Worm (Caenorhabditis elegans): ENCODE data around the gene K12D12.5.

The K12D12.5 gene

DNA sequence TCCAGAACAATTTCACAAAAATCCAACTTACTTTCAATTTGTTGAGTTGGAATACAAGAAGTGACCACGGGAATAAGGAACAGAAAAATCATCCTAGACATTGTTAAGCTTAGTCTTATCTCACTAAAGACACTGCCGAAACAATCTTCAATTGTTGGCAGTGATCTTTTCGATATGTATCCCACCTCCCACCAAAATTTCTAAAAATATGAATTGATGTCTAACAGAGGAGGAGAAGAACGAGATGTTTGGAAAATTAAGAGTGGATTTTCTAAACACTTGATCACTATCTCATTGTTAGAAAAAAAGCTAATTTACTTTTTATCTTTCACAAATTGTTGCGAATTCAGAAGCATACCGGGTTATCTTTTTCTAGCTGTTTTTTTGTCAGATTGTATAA lies 28.4 kb upstream of the K12D12.5 start, which contains the start of gene clec-144:
TSS of gene clec-144 (minus strand) at position 101 of the 400 bp plus-strand sequence.
- TF ChIP-seq nhr-21 (tag; optimal IDR thresholded peaks at IDR 0.05), result no peak
- TF ChIP-seq ceh-16 (tag; optimal IDR thresholded peaks at IDR 0.05), result no peak
- TF ChIP-seq R02D3.7 (tag; optimal IDR thresholded peaks at IDR 0.05), result no peak
- TF ChIP-seq ztf-1 (GFP tag; conservative IDR thresholded peaks at IDR 0.05), result no peak
- no peak for TF ChIP-seq crh-2 (tag; optimal IDR thresholded peaks at IDR 0.05)
- TF ChIP-seq unc-62 (GFP tag; optimal IDR thresholded peaks at IDR 0.05), result no peak

DNA sequence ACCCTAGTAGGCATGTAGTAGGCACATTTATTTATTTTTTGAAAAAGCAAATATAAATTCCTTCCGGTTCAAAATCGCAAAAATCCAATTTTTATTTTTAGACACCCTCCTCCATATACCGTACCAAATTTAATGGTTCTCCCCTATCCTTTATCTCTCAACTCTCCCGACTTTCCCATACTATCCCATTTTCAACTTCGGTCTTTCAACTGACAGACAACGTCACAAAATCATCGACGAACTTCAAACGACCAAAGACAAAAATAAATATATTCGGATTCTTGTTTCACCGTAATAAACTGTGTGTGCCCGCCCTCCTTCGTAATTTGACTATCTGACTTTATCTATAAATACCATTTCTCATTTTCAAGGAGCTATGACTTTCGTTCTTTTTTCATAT lies 25.6 kb upstream of the K12D12.5 start, which contains the start of gene T27D12.6:
TSS of gene T27D12.6 (plus strand) at position 301 of the 400 bp plus-strand sequence.
- TF ChIP-seq elt-1 (tag; optimal IDR thresholded peaks at IDR 0.05) (no peak), mab-5 (tag; optimal IDR thresholded peaks at IDR 0.05) (no peak), ama-1 (optimal IDR thresholded peaks at IDR 0.05) (no peak), ztf-4 (tag; optimal IDR thresholded peaks at IDR 0.05) (no peak), nhr-6 (tag; optimal IDR thresholded peaks at IDR 0.05) (no peak), snpc-4 (tag; optimal IDR thresholded peaks at IDR 0.05) (no peak), nhr-129 (tag; optimal IDR thresholded peaks at IDR 0.05) (no peak), sem-4 (tag; optimal IDR thresholded peaks at IDR 0.05) (no peak), nhr-23 (tag; optimal IDR thresholded peaks at IDR 0.05) (no peak), lsy-2 (tag; optimal IDR thresholded peaks at IDR 0.05) (no peak), nhr-77 (tag; optimal IDR thresholded peaks at IDR 0.05) (no peak), sma-3 (GFP tag; optimal IDR thresholded peaks at IDR 0.05) (no peak), nhr-10 (tag; optimal IDR thresholded peaks at IDR 0.05) (no peak), ztf-1 (GFP tag; conservative IDR thresholded peaks at IDR 0.05) (no peak)

DNA sequence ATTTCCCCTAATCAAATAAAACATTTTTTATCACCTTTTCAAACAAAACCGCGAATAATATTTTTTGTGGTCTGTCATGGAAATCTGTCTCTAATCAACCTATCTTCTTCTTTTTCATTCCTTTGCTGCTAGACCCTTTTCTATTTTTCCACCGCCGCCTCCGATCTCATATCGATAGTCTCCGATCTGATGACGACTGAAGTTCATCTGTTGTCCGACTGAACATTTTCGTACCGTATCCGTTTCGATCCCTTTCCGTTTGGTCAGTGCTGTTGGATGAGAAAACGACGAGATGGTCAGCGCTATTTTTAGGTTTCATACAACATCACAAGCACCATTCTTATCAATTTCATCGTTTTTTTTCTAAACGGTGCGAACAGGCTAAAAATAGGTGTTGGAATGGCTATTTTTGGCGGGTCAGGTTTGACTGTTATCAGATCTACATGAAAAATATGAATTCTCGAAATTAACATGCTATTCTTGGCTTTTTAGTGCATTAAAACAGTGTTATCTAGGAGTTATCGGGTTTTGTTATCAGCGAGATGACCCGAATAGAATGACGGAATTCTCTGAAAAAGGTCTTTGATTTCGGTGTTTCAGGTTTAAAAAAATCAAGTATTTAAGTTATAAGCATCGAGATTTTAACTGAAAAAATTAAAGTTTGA lies 24.1 kb upstream of the K12D12.5 start:
- peak; percentile 14 for TF ChIP-seq crh-2 (tag; optimal IDR thresholded peaks at IDR 0.05)
- TF ChIP-seq lin-39 (tag; optimal IDR thresholded peaks at IDR 0.05), result no peak
- peak; percentile 78 for TF ChIP-seq nhr-21 (tag; optimal IDR thresholded peaks at IDR 0.05)
- no peak for TF ChIP-seq mab-5 (tag; optimal IDR thresholded peaks at IDR 0.05)
- peak; percentile 94 for TF ChIP-seq sma-9 (GFP tag; optimal IDR thresholded peaks at IDR 0.05)
- peak; percentile 35 for TF ChIP-seq sma-9 (tag; optimal IDR thresholded peaks at IDR 0.05)
- TF ChIP-seq gmeb-1 (tag; optimal IDR thresholded peaks at IDR 0.05), result no peak
- TF ChIP-seq unc-62 (GFP tag; optimal IDR thresholded peaks at IDR 0.05), result no peak
- no peak for TF ChIP-seq nhr-6 (tag; optimal IDR thresholded peaks at IDR 0.05)
- TF ChIP-seq zag-1 (tag; optimal IDR thresholded peaks at IDR 0.05), result no peak
- no peak for TF ChIP-seq aly-2 (tag; optimal IDR thresholded peaks at IDR 0.05)
- peak; percentile 15 for TF ChIP-seq fos-1 (tag; optimal IDR thresholded peaks at IDR 0.05)
- no peak for TF ChIP-seq mbf-1 (tag; optimal IDR thresholded peaks at IDR 0.05)
- TF ChIP-seq blmp-1 (tag; optimal IDR thresholded peaks at IDR 0.05; ENCODE audit: insufficient read depth), result no peak
- TF ChIP-seq nhr-12 (tag; optimal IDR thresholded peaks at IDR 0.05), result no peak
- TF ChIP-seq nhr-129 (tag; optimal IDR thresholded peaks at IDR 0.05), result peak; percentile 14
- peak; percentile 63 to 80 for TF ChIP-seq mdl-1 (tag; optimal IDR thresholded peaks at IDR 0.05)
- TF ChIP-seq nhr-237 (tag; optimal IDR thresholded peaks at IDR 0.05), result no peak
- peak; percentile 20 for TF ChIP-seq nhr-25 (tag; optimal IDR thresholded peaks at IDR 0.05)
- TF ChIP-seq ceh-82 (tag; optimal IDR thresholded peaks at IDR 0.05), result no peak
- peak; percentile 46 for TF ChIP-seq sma-3 (GFP tag; optimal IDR thresholded peaks at IDR 0.05)
- TF ChIP-seq lsy-2 (tag; optimal IDR thresholded peaks at IDR 0.05), result peak in 1 of 2 experiments; percentile 17
- no peak for TF ChIP-seq lin-11 (tag; optimal IDR thresholded peaks at IDR 0.05)
- TF ChIP-seq nhr-77 (tag; optimal IDR thresholded peaks at IDR 0.05), result no peak
- TF ChIP-seq F13H6.1 (tag; optimal IDR thresholded peaks at IDR 0.05), result peak; percentile 18
- peak; percentile 46 for TF ChIP-seq egl-27 (tag; optimal IDR thresholded peaks at IDR 0.05)
- TF ChIP-seq lin-13 (GFP tag; optimal IDR thresholded peaks at IDR 0.05), result no peak
- TF ChIP-seq peb-1 (tag; optimal IDR thresholded peaks at IDR 0.05), result no peak

DNA sequence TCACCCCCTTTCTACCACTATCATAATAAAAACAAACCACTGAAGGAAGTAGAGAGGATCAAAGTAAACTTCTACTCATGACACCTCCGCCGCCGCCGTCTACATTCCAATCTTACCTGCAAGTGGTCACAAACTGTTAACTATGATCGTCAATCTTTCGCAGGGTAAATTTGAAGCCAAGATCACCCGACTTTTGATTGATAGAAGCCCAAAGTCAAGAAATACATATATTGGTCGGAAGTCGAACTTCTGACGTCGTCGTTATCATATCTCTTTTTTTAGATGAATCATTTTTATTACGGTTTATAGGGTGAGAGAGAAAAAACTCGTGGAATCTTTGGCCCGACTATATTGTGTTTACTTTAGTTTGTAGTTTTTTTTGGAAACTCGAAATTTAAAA lies 22.5 kb upstream of the K12D12.5 start:
- peak; percentile 66 for TF ChIP-seq sma-3 (GFP tag; optimal IDR thresholded peaks at IDR 0.05)
- no peak for TF ChIP-seq ztf-1 (GFP tag; conservative IDR thresholded peaks at IDR 0.05)
- TF ChIP-seq ceh-16 (tag; optimal IDR thresholded peaks at IDR 0.05), result no peak
- TF ChIP-seq Y55F3AM.14 (GFP tag; optimal IDR thresholded peaks at IDR 0.05), result no peak
- peak; percentile 79 for TF ChIP-seq nhr-21 (tag; optimal IDR thresholded peaks at IDR 0.05)
- TF ChIP-seq nhr-25 (tag; optimal IDR thresholded peaks at IDR 0.05), result peak; percentile 77
- peak; percentile 5 for TF ChIP-seq blmp-1 (tag; optimal IDR thresholded peaks at IDR 0.05; ENCODE audit: insufficient read depth)
- TF ChIP-seq lin-11 (tag; optimal IDR thresholded peaks at IDR 0.05), result no peak
- peak; percentile 95 for TF ChIP-seq sma-9 (GFP tag; optimal IDR thresholded peaks at IDR 0.05)
- TF ChIP-seq sma-9 (tag; optimal IDR thresholded peaks at IDR 0.05), result no peak
- no peak for TF ChIP-seq snpc-4 (tag; optimal IDR thresholded peaks at IDR 0.05)
- TF ChIP-seq egl-27 (tag; optimal IDR thresholded peaks at IDR 0.05), result peak; percentile 24
- no peak for TF ChIP-seq ztf-11 (tag; optimal IDR thresholded peaks at IDR 0.05)
- TF ChIP-seq unc-55 (GFP tag; optimal IDR thresholded peaks at IDR 0.05), result no peak
- no peak for TF ChIP-seq mab-5 (tag; optimal IDR thresholded peaks at IDR 0.05)
- peak in 1 of 2 experiments; percentile 16 for TF ChIP-seq mdl-1 (tag; optimal IDR thresholded peaks at IDR 0.05)
- TF ChIP-seq ceh-82 (tag; optimal IDR thresholded peaks at IDR 0.05), result no peak
- no peak for TF ChIP-seq ama-1 (optimal IDR thresholded peaks at IDR 0.05)
